Worm (Caenorhabditis elegans) whole organism, L1 larva: Measurements from ENCODE around the gene Y116A8C.27.

Source experiments
- C34B4.2 ChIP-seq: sonication (generic microtip); optimal IDR thresholded peaks from 2 replicates; lab custom pipeline; 2017; ENCODE audit warnings: mild to moderate bottlenecking, missing genetic modification characterization, missing compliant biosample characterization
- alr-1 ChIP-seq: fragments of 200-800 bp; sonication (Bioruptor generic); optimal IDR thresholded peaks from 2 replicates; lab custom pipeline; 2018; ENCODE audit warnings: borderline replicate concordance, mild to moderate bottlenecking, missing genetic modification characterization, missing compliant biosample characterization
- ama-1 ChIP-seq: fragments of 150-350 bp; optimal IDR thresholded peaks from 2 replicates; lab custom pipeline; 2014
- dpl-1 ChIP-seq, 3 experiments: fragments of 150-350 bp in 2 of 3; sonication (generic microtip) in 1 of 3; optimal IDR thresholded peaks; 2 replicates each; lab custom pipeline; 2014 to 2017; ENCODE audit warnings: missing biosample characterization in 3 of 3, missing genetic modification characterization in 3 of 3, missing genetic modification reagents in 3 of 3
- elt-3 ChIP-seq, 6 experiments: fragments of 150-350 bp in 1 of 6; sonication (generic microtip); optimal IDR thresholded peaks; 2 replicates each; lab custom pipeline; 2017 to 2018; ENCODE audit warnings: missing biosample characterization in 6 of 6, missing genetic modification characterization in 6 of 6, inconsistent platforms in 1 of 6
- fkh-10 ChIP-seq: sonication (generic microtip); optimal IDR thresholded peaks from 2 replicates; lab custom pipeline; 2017; ENCODE audit warnings: missing biosample characterization, missing genetic modification reagents, missing genetic modification characterization
- lin-13 ChIP-seq: fragments of 150-350 bp; optimal IDR thresholded peaks from 2 replicates; lab custom pipeline; 2014; ENCODE audit warnings: missing biosample characterization, missing genetic modification reagents, missing genetic modification characterization
- lin-39 ChIP-seq: fragments of 150-350 bp; optimal IDR thresholded peaks from 2 replicates; lab custom pipeline; 2014; ENCODE audit warnings: missing biosample characterization, missing genetic modification reagents, missing genetic modification characterization
- nhr-11 ChIP-seq: fragments of 150-350 bp; optimal IDR thresholded peaks from 2 replicates; lab custom pipeline; 2014; ENCODE audit warnings: missing biosample characterization, missing genetic modification characterization
- pqm-1 ChIP-seq: sonication (generic microtip); optimal IDR thresholded peaks from 3 replicates; lab custom pipeline; 2017; ENCODE audit warnings: missing biosample characterization, missing genetic modification characterization

DNA sequence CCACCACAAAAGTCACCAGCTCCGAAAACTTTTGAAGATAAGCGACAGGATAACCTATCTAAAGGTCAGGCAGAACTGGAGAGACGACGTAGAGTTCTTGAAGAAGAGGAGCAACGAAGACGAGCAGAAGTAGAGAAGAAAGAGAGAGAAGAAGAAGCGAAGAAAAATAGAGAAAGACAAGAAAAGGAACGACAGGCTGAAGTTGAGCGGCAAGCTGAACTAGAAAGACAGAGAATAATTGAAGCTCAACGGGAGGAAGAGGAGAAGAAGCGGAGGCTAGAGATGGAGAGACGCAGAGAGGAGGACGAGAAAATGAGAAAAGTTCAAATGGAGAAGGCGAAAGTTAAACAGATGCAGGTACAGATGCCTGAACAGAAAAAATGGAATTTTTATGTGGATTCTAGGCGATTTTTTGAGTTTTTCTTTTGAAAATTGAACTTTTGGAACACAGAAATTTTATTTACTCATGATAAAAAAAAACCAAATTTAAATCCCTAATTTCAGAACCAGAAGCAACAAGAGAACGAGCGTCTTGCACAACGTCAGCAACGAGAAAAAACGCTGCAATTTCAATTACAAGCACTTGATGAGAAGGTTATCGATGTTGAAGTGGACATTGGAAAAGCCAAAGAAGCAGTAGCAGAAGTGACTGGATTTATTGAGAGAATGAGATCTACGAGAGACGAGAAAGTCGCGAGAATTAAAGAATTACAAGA lies 25.1 kb upstream of the Y116A8C.27 start:
- TF ChIP-seq ama-1 (no peak), alr-1 (tag; lab: Kevin White, UChicago) (no peak), dpl-1 (GFP tag; optimal IDR thresholded peaks at IDR 0.05; lab: Kevin White, UChicago) (no peak), lin-13 (GFP tag; lab: Kevin White, UChicago) (no peak), fkh-10 (GFP tag; lab: Kevin White, UChicago) (no peak), C34B4.2 (tag; lab: Kevin White, UChicago) (no peak), lin-39 (tag; lab: Kevin White, UChicago) (no peak), nhr-11 (tag; lab: Kevin White, UChicago) (no peak), pqm-1 (tag; lab: Kevin White, UChicago) (no peak), elt-3 (tag; optimal IDR thresholded peaks at IDR 0.05; lab: Kevin White, UChicago) (no peak)
